Worm (Caenorhabditis elegans) whole organism, late embryonic: Measurements from ENCODE around the gene dss-1.
A peak's percentile ranks its signal among the peaks of the same experiment; 100 is the strongest.

Experiments used
- C08G9.2 ChIP-seq: sonication (generic microtip); optimal IDR thresholded peaks from 2 replicates; lab custom pipeline; 2016; ENCODE audit warnings: mild to moderate bottlenecking, missing genetic modification characterization, moderate library complexity, missing compliant biosample characterization
- F13H6.1 ChIP-seq: sonication (generic microtip); optimal IDR thresholded peaks from 2 replicates; lab custom pipeline; 2016; ENCODE audit warnings: missing genetic modification characterization, missing compliant biosample characterization
- K09A11.1 ChIP-seq: sonication (generic microtip); optimal IDR thresholded peaks from 2 replicates; lab custom pipeline; 2017; ENCODE audit warnings: antibody characterized with exemption, mild to moderate bottlenecking, missing genetic modification characterization, missing compliant biosample characterization; ENCODE audit not compliant: insufficient read depth
- T23F11.4 ChIP-seq: fragments of 200-800 bp; sonication (Bioruptor generic); optimal IDR thresholded peaks from 2 replicates; lab custom pipeline; 2018; ENCODE audit warnings: mild to moderate bottlenecking, missing genetic modification characterization, missing compliant biosample characterization
- Y22D7AL.16 ChIP-seq: sonication (generic microtip); optimal IDR thresholded peaks from 2 replicates; lab custom pipeline; 2016; ENCODE audit warnings: missing genetic modification characterization, missing compliant biosample characterization
- ceh-14 ChIP-seq: sonication (generic microtip); optimal IDR thresholded peaks from 2 replicates; lab custom pipeline; 2016; ENCODE audit warnings: missing genotype, missing genetic modification characterization, missing compliant biosample characterization
- ceh-19 ChIP-seq: fragments of 200-800 bp; sonication (Bioruptor generic); optimal IDR thresholded peaks from 2 replicates; lab custom pipeline; 2018; ENCODE audit warnings: mild to moderate bottlenecking, missing genetic modification characterization, missing compliant biosample characterization
- ceh-30 ChIP-seq: fragments of 150-350 bp; optimal IDR thresholded peaks from 2 replicates; lab custom pipeline; 2014; ENCODE audit warnings: missing biosample characterization, missing genetic modification characterization
- ceh-31 ChIP-seq: sonication (generic microtip); optimal IDR thresholded peaks from 2 replicates; lab custom pipeline; 2016; ENCODE audit warnings: missing genetic modification characterization, missing compliant biosample characterization
- ceh-45 ChIP-seq: fragments of 200-800 bp; sonication (Bioruptor generic); IDR thresholded peaks from 2 replicates; pipeline ENCODE4 v1.3.6; 2022; ENCODE audit warnings: missing genetic modification reagents, missing genetic modification characterization, missing compliant biosample characterization
- ceh-48 ChIP-seq: sonication (generic microtip); optimal IDR thresholded peaks from 2 replicates; lab custom pipeline; 2016; ENCODE audit warnings: missing genetic modification characterization, inconsistent platforms, missing compliant biosample characterization
- ceh-6 ChIP-seq: fragments of 200-800 bp; sonication (Bioruptor generic); optimal IDR thresholded peaks from 2 replicates; lab custom pipeline; 2018; ENCODE audit warnings: mild to moderate bottlenecking, missing genetic modification characterization, missing compliant biosample characterization
- che-1 ChIP-seq: sonication (generic microtip); optimal IDR thresholded peaks from 2 replicates; lab custom pipeline; 2016; ENCODE audit warnings: mild to moderate bottlenecking, missing genetic modification characterization, missing compliant biosample characterization
- dve-1 ChIP-seq: sonication (generic microtip); optimal IDR thresholded peaks from 2 replicates; lab custom pipeline; 2017; ENCODE audit warnings: antibody characterized with exemption, mild to moderate bottlenecking, missing genetic modification characterization, missing compliant biosample characterization
- elt-2 ChIP-seq: sonication (generic microtip); optimal IDR thresholded peaks from 2 replicates; lab custom pipeline; 2016; ENCODE audit warnings: missing genetic modification reagents, missing genetic modification characterization, missing compliant biosample characterization
- ets-4 ChIP-seq: sonication (generic microtip); optimal IDR thresholded peaks from 2 replicates; lab custom pipeline; 2016; ENCODE audit warnings: missing genetic modification characterization, missing compliant biosample characterization
- eyg-1 ChIP-seq: sonication (generic microtip); optimal IDR thresholded peaks from 2 replicates; lab custom pipeline; 2016; ENCODE audit warnings: missing genotype, missing genetic modification characterization, missing compliant biosample characterization
- fkh-6 ChIP-seq: sonication (generic microtip); optimal IDR thresholded peaks from 2 replicates; lab custom pipeline; 2016; ENCODE audit warnings: missing genetic modification characterization, missing compliant biosample characterization
- gmeb-2 ChIP-seq: sonication (generic microtip); optimal IDR thresholded peaks from 2 replicates; lab custom pipeline; 2016; ENCODE audit warnings: missing genetic modification characterization, inconsistent platforms, missing compliant biosample characterization
- hlh-30 ChIP-seq: sonication (generic microtip); optimal IDR thresholded peaks from 2 replicates; lab custom pipeline; 2017; ENCODE audit warnings: antibody characterized with exemption, missing genetic modification characterization, missing compliant biosample characterization; ENCODE audit not compliant: insufficient read depth
- hlh-8 ChIP-seq: sonication (generic microtip); optimal IDR thresholded peaks from 2 replicates; lab custom pipeline; 2016; ENCODE audit warnings: missing genotype, missing genetic modification characterization, missing compliant biosample characterization
- lim-6 ChIP-seq: sonication (generic microtip); optimal IDR thresholded peaks from 2 replicates; lab custom pipeline; 2016; ENCODE audit warnings: missing genetic modification characterization, missing compliant biosample characterization
- lin-11 ChIP-seq: fragments of 200-800 bp; sonication (Bioruptor generic); optimal IDR thresholded peaks from 2 replicates; lab custom pipeline; 2018; ENCODE audit warnings: mild to moderate bottlenecking, missing genetic modification characterization, missing compliant biosample characterization
- madf-2 ChIP-seq: sonication (generic microtip); optimal IDR thresholded peaks from 2 replicates; lab custom pipeline; 2017; ENCODE audit warnings: missing genetic modification characterization, missing compliant biosample characterization
- nhr-232 ChIP-seq: sonication (generic microtip); optimal IDR thresholded peaks from 2 replicates; lab custom pipeline; 2016; ENCODE audit warnings: missing genetic modification characterization, missing compliant biosample characterization
- npax-4 ChIP-seq: sonication (generic microtip); optimal IDR thresholded peaks from 2 replicates; lab custom pipeline; 2016; ENCODE audit warnings: missing genetic modification characterization, missing compliant biosample characterization
- odd-2 ChIP-seq: sonication (generic microtip); optimal IDR thresholded peaks from 2 replicates; lab custom pipeline; 2017; ENCODE audit warnings: antibody characterized with exemption, mild to moderate bottlenecking, missing genetic modification characterization, missing compliant biosample characterization
- pax-1 ChIP-seq: fragments of 150-350 bp; optimal IDR thresholded peaks from 2 replicates; lab custom pipeline; 2014; ENCODE audit warnings: missing biosample characterization, missing genetic modification characterization
- pha-2 ChIP-seq: sonication (generic microtip); optimal IDR thresholded peaks from 2 replicates; lab custom pipeline; 2017; ENCODE audit warnings: mild to moderate bottlenecking, missing genetic modification characterization, missing compliant biosample characterization
- pros-1 ChIP-seq: fragments of 150-350 bp; optimal IDR thresholded peaks from 2 replicates; lab custom pipeline; 2014; ENCODE audit warnings: missing biosample characterization, missing genetic modification reagents, missing genetic modification characterization
- sox-4 ChIP-seq: sonication (generic microtip); optimal IDR thresholded peaks from 2 replicates; lab custom pipeline; 2017; ENCODE audit warnings: mild to moderate bottlenecking, missing genetic modification characterization, inconsistent platforms, missing compliant biosample characterization
- syd-9 ChIP-seq: sonication (generic microtip); optimal IDR thresholded peaks from 2 replicates; lab custom pipeline; 2016; ENCODE audit warnings: mild to moderate bottlenecking, missing genetic modification characterization, moderate library complexity, missing compliant biosample characterization
- tbx-7 ChIP-seq: sonication (generic microtip); optimal IDR thresholded peaks from 2 replicates; lab custom pipeline; 2016; ENCODE audit warnings: missing genotype, missing genetic modification characterization, missing compliant biosample characterization
- unc-3 ChIP-seq, 2 experiments: fragments of 200-800 bp in 1 of 2; sonication (Bioruptor generic) in 1 of 2; sonication (generic microtip) in 1 of 2; conservative IDR thresholded peaks in 1 of 2; optimal IDR thresholded peaks in 1 of 2; 2 replicates each; pipeline versions ENCODE4 v1.3.6 to Lab custom; 2016 to 2022; ENCODE audit warnings: missing compliant biosample characterization in 2 of 2, missing genetic modification characterization in 2 of 2, missing genetic modification reagents in 1 of 2
- unc-55 ChIP-seq: sonication (generic microtip); optimal IDR thresholded peaks from 2 replicates; lab custom pipeline; 2017; ENCODE audit warnings: missing biosample characterization, missing genetic modification reagents, missing genetic modification characterization
- zip-5 ChIP-seq: sonication (generic microtip); optimal IDR thresholded peaks from 2 replicates; lab custom pipeline; 2016; ENCODE audit warnings: missing genetic modification characterization, missing compliant biosample characterization
- ztf-16 ChIP-seq: sonication (generic microtip); optimal IDR thresholded peaks from 2 replicates; lab custom pipeline; 2017; ENCODE audit warnings: missing genetic modification characterization, missing compliant biosample characterization

The dss-1 gene

DNA sequence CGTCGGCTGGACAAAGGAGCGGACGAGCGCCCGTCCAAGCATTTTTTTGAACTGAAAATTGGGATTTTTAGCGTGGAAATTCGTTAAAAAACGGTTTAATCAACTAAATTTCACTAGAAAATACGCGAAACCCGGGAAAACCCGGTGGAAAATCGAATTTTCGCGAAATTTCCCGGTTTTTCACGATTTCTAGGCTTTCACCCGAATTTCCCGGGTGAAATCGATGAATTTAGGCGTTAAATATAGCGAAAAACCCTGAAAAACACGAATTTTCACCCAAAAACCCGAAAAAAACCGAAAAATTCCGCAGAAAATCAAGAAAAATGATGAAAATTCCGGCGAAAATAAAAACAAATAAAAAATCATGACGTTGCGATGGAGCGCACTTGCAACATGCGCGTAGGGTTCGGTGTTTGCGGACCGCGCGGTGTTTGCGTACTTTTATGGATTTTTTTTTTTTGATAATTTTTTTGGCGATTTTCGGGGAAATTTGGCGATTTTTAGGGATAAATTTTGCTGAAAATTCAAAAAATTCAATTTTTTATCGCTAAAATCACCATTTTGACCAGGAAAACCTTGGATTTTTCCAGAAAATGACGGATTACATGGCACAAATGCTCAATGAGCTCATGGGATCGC lies 6.0 kb upstream of the dss-1 start, which contains the start of the genes mrpl-45 and Y119D3B.12 (continued):
- peak; percentile 69 for TF ChIP-seq ztf-16 (tag; lab: Kevin White, UChicago)
- TF ChIP-seq ceh-14: peak; percentile 23
- no peak for TF ChIP-seq ets-4 (tag; lab: Kevin White, UChicago)
- no peak for TF ChIP-seq T23F11.4 (GFP tag; lab: Kevin White, UChicago)
- no peak for TF ChIP-seq fkh-6 (tag; lab: Kevin White, UChicago)
- TF ChIP-seq Y22D7AL.16: no peak
- peak; percentile 39 for TF ChIP-seq ceh-31 (tag; lab: Kevin White, UChicago)
- no peak for TF ChIP-seq syd-9 (tag; lab: Kevin White, UChicago)
- TF ChIP-seq C08G9.2 (tag; lab: Kevin White, UChicago): no peak
- peak; percentile 25 for TF ChIP-seq dve-1 (tag; lab: Kevin White, UChicago)
- TF ChIP-seq pax-1 (tag; lab: Kevin White, UChicago): peak; percentile 4
- TF ChIP-seq ceh-19 (GFP tag; lab: Kevin White, UChicago): no peak
- TF ChIP-seq unc-55 (GFP tag; lab: Kevin White, UChicago): no peak
- no peak for TF ChIP-seq hlh-8 (tag; lab: Kevin White, UChicago)
- no peak for TF ChIP-seq pha-2
- TF ChIP-seq zip-5 (tag; lab: Kevin White, UChicago): no peak
- no peak for TF ChIP-seq F13H6.1 (tag; lab: Kevin White, UChicago)

DNA sequence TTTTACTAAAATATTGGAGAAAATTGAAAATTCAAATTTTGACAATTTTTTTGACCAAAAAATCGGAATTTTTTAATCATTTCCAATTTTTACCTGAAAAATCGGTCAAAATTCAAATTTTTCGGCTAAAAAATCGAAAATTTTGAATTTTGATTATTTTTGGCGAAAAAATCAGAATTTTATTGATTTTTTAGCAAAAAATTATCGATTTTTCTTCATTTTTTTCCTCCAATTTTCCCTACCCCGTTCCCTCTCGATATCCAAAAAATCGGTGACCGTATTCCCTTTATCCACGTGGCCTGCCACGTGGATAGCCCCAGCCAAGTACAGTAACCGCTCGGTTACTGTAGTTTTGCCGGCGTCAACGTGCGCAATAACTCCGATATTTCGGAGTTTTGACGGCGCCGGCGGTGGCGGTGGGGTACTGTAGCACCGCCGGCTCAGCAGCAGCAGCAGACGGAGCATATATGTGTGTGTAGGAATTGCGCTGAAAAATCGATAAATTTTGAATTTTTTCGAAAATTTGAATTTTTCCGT lies 2.7 kb downstream of the dss-1 start, which contains the start of gene Y119D3B.14:
Y119D3B.14 (minus strand) TSS at position 487 of the 537 bp plus-strand sequence.
- TF ChIP-seq che-1 (tag; lab: Kevin White, UChicago) (no peak), ceh-6 (no peak), pros-1 (tag; lab: Kevin White, UChicago) (no peak), fkh-6 (tag; lab: Kevin White, UChicago) (no peak), ceh-31 (tag; lab: Kevin White, UChicago) (no peak), ceh-30 (no peak), lim-6 (tag; lab: Kevin White, UChicago) (no peak), nhr-232 (tag; lab: Kevin White, UChicago) (no peak), F13H6.1 (tag; lab: Kevin White, UChicago) (no peak)

DNA sequence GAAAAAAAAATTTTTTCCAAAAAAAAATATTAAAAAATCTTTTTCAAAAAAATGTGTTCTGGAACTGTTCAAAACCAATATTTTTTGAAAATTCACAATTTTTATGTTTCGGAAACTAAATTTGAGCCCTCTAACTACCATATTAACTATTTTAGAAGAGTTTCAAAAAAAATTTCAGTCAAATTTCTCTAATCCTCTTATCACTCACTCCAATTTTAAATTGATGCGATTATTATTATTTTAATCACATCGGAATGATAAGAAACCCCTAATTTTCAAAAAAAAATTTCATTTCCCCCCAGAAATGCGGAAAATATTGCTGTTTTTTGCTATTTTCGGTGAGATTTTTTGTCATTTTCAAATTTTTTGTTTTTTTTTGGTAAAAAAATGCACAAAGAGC lies 14.3 kb downstream of the dss-1 start, which contains the start of gene nspg-8:
nspg-8 (plus strand) TSS at position 301 of the 400 bp plus-strand sequence.
- no peak for TF ChIP-seq ceh-48

DNA sequence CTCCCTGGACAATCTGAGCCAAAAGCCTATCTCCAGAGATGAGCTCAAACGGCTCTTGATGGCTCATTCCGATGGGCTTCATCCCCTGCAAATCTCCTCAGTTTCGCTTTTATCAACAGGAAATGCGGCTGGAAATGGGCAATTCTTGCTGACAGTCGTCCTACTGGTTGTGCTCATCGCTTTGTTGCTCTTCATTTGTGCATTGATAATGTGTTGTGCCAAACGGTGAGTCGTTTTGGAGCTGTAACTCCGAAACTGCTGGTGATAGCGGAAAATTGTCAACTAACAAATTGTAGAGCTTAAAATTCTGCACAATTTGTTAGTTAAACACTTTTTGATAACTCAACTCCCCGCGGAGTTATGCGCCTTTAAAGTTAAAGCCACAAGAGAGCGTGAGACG lies 17.1 kb downstream of the dss-1 start:
- no peak for TF ChIP-seq eyg-1
- no peak for TF ChIP-seq hlh-30
- no peak for TF ChIP-seq tbx-7
- no peak for TF ChIP-seq fkh-6 (tag; lab: Kevin White, UChicago)
- no peak for TF ChIP-seq odd-2 (tag; lab: Kevin White, UChicago)
- TF ChIP-seq K09A11.1 (tag; lab: Kevin White, UChicago): no peak
- no peak for TF ChIP-seq zip-5 (tag; lab: Kevin White, UChicago)
- TF ChIP-seq pros-1 (tag; lab: Kevin White, UChicago): no peak
- no peak for TF ChIP-seq gmeb-2 (tag; lab: Kevin White, UChicago)
- no peak for TF ChIP-seq elt-2 (tag; lab: Kevin White, UChicago)
- no peak for TF ChIP-seq unc-55 (GFP tag; lab: Kevin White, UChicago)
- no peak for TF ChIP-seq C08G9.2 (tag; lab: Kevin White, UChicago)
- no peak for TF ChIP-seq sox-4 (tag; lab: Kevin White, UChicago)
- no peak for TF ChIP-seq lin-11 (tag; lab: Kevin White, UChicago)
- TF ChIP-seq madf-2: no peak
- TF ChIP-seq ceh-45 (GFP tag; lab: Robert Waterston, UW): no peak
- no peak for TF ChIP-seq pax-1 (tag; lab: Kevin White, UChicago)
- no peak for TF ChIP-seq unc-3 (GFP tag; conservative IDR thresholded peaks at IDR 0.05; lab: Robert Waterston, UW)
- no peak for TF ChIP-seq unc-3 (tag; optimal IDR thresholded peaks at IDR 0.05; lab: Kevin White, UChicago)
- TF ChIP-seq npax-4 (tag; lab: Kevin White, UChicago): no peak
